Worm (Caenorhabditis elegans) whole organism, young adult: Measurements from ENCODE around the gene nhr-218.

Source experiments
- B0336.3 ChIP-seq: fragments of 200-800 bp; sonication (Bioruptor generic); IDR thresholded peaks from 2 replicates; pipeline ENCODE4 v1.3.6; 2022; ENCODE audit warnings: missing genetic modification characterization, missing compliant biosample characterization
- F23B12.7 ChIP-seq: sonication (generic microtip); optimal IDR thresholded peaks from 2 replicates; lab custom pipeline; 2017; ENCODE audit warnings: missing genetic modification characterization, mild to moderate bottlenecking, missing compliant biosample characterization, antibody characterized with exemption, moderate library complexity; ENCODE audit not compliant: insufficient read depth
- F33H1.4 ChIP-seq: fragments of 200-800 bp; sonication (Bioruptor generic); IDR thresholded peaks from 2 replicates; pipeline ENCODE4 v1.3.6; 2022; ENCODE audit warnings: missing genetic modification reagents, missing genetic modification characterization, missing compliant biosample characterization
- F39B2.1 ChIP-seq: fragments of 200-800 bp; sonication (Bioruptor generic); IDR thresholded peaks from 2 replicates; pipeline ENCODE4 v1.3.6; 2022; ENCODE audit warnings: missing genetic modification reagents, missing genetic modification characterization, missing compliant biosample characterization
- F52B5.7 ChIP-seq: sonication (generic microtip); optimal IDR thresholded peaks from 2 replicates; lab custom pipeline; 2016; ENCODE audit warnings: mild to moderate bottlenecking, missing genetic modification characterization, missing compliant biosample characterization
- F55B11.4 ChIP-seq: sonication (generic microtip); optimal IDR thresholded peaks from 2 replicates; lab custom pipeline; 2016; ENCODE audit warnings: missing compliant biosample characterization, missing genetic modification characterization, borderline replicate concordance; ENCODE audit not compliant: insufficient read depth
- K11D2.4 ChIP-seq: fragments of 200-800 bp; sonication (Bioruptor generic); IDR thresholded peaks from 2 replicates; pipeline ENCODE4 v1.3.6; 2022; ENCODE audit warnings: missing genetic modification reagents, missing genetic modification characterization, missing compliant biosample characterization
- akir-1 ChIP-seq: fragments of 200-800 bp; sonication (Bioruptor generic); optimal IDR thresholded peaks from 2 replicates; lab custom pipeline; 2018; ENCODE audit warnings: mild to moderate bottlenecking, missing genetic modification characterization, moderate library complexity, missing compliant biosample characterization
- aptf-2 ChIP-seq: fragments of 200-800 bp; sonication (Bioruptor generic); conservative IDR thresholded peaks from 2 replicates; pipeline ENCODE4 v1.3.6; 2022; ENCODE audit warnings: missing genetic modification reagents, missing genetic modification characterization, missing compliant biosample characterization
- bed-1 ChIP-seq: fragments of 200-800 bp; sonication (Bioruptor generic); IDR thresholded peaks from 2 replicates; pipeline ENCODE4 v1.3.6; 2022; ENCODE audit warnings: missing genetic modification reagents, missing genetic modification characterization, missing compliant biosample characterization
- cebp-1 ChIP-seq, 2 experiments: fragments of 200-800 bp in 1 of 2; sonication (Bioruptor generic) in 1 of 2; sonication (generic microtip) in 1 of 2; IDR thresholded peaks in 1 of 2; optimal IDR thresholded peaks in 1 of 2; 2 replicates each; pipeline versions ENCODE4 v1.3.6 to Lab custom; 2017 to 2022; ENCODE audit warnings: missing compliant biosample characterization in 2 of 2, missing genetic modification characterization in 2 of 2, mild to moderate bottlenecking in 1 of 2, missing genetic modification reagents in 1 of 2, moderate library complexity in 1 of 2
- cebp-2 ChIP-seq: fragments of 200-800 bp; sonication (Bioruptor generic); IDR thresholded peaks from 2 replicates; pipeline ENCODE4 v1.3.6; 2022; ENCODE audit warnings: missing genetic modification characterization, missing compliant biosample characterization
- hlh-26 ChIP-seq: fragments of 200-800 bp; sonication (Bioruptor generic); conservative IDR thresholded peaks from 2 replicates; pipeline ENCODE4 v1.3.6; 2022; ENCODE audit warnings: missing genetic modification reagents, missing genetic modification characterization, missing compliant biosample characterization
- hmg-1.2 ChIP-seq: fragments of 200-800 bp; sonication (Bioruptor generic); IDR thresholded peaks from 2 replicates; pipeline ENCODE4 v1.3.6; 2022; ENCODE audit warnings: missing genetic modification reagents, missing genetic modification characterization, missing compliant biosample characterization
- hmg-20 ChIP-seq: fragments of 200-800 bp; sonication (Bioruptor generic); IDR thresholded peaks from 2 replicates; pipeline ENCODE4 v1.3.6; 2022; ENCODE audit warnings: missing genetic modification reagents, missing genetic modification characterization, missing compliant biosample characterization
- lag-1 ChIP-seq: fragments of 200-800 bp; sonication (Bioruptor generic); IDR thresholded peaks from 2 replicates; pipeline ENCODE4 v1.3.6; 2022; ENCODE audit warnings: missing genetic modification reagents, missing genetic modification characterization, missing compliant biosample characterization
- let-526 ChIP-seq: fragments of 200-800 bp; sonication (Bioruptor generic); IDR thresholded peaks from 2 replicates; pipeline ENCODE4 v1.3.6; 2022; ENCODE audit warnings: missing genetic modification reagents, missing genetic modification characterization, missing compliant biosample characterization
- madf-10 ChIP-seq: sonication (generic microtip); optimal IDR thresholded peaks from 2 replicates; lab custom pipeline; 2016; ENCODE audit warnings: mild to moderate bottlenecking, missing genetic modification characterization, missing compliant biosample characterization
- mel-28 ChIP-seq: sonication (generic microtip); optimal IDR thresholded peaks from 2 replicates; lab custom pipeline; 2016; ENCODE audit warnings: borderline replicate concordance, mild to moderate bottlenecking, missing genetic modification characterization, missing compliant biosample characterization
- nhr-27 ChIP-seq: fragments of 200-800 bp; sonication (Bioruptor generic); optimal IDR thresholded peaks from 2 replicates; lab custom pipeline; 2018; ENCODE audit warnings: mild to moderate bottlenecking, missing genetic modification characterization, moderate library complexity, missing compliant biosample characterization
- rcor-1 ChIP-seq: fragments of 200-800 bp; sonication (Bioruptor generic); IDR thresholded peaks from 2 replicates; pipeline ENCODE4 v1.3.6; 2022; ENCODE audit warnings: missing genetic modification reagents, missing genetic modification characterization, missing compliant biosample characterization
- rec-8 ChIP-seq, 2 experiments: sonication (generic microtip); optimal IDR thresholded peaks; 2 replicates each; lab custom pipeline; 2016; ENCODE audit warnings: mild to moderate bottlenecking in 2 of 2, missing genetic modification characterization in 2 of 2, missing genetic modification reagents in 2 of 2, missing genotype in 2 of 2, missing biosample characterization in 1 of 2, missing compliant biosample characterization in 1 of 2, moderate library complexity in 1 of 2
- rpc-1 ChIP-seq, 2 experiments: fragments of 150-350 bp in 1 of 2; sonication (generic microtip) in 1 of 2; optimal IDR thresholded peaks; 2 replicates each; lab custom pipeline; 2014 to 2018; ENCODE audit warnings: missing biosample characterization in 1 of 2, missing genetic modification characterization in 1 of 2, missing genetic modification reagents in 1 of 2, missing genotype in 1 of 2
- snpc-1.1 ChIP-seq: sonication (generic microtip); optimal IDR thresholded peaks from 2 replicates; lab custom pipeline; 2017; ENCODE audit warnings: missing genetic modification characterization, mild to moderate bottlenecking, missing compliant biosample characterization, antibody characterized with exemption, moderate library complexity, missing genotype, missing genetic modification reagents; ENCODE audit not compliant: insufficient read depth
- snpc-4 ChIP-seq, 5 experiments: fragments of 150-350 bp in 1 of 5; sonication (generic microtip) in 4 of 5; optimal IDR thresholded peaks; 2 replicates each; lab custom pipeline; 2014 to 2018; ENCODE audit warnings: missing genetic modification characterization in 5 of 5, missing biosample characterization in 3 of 5, antibody characterized with exemption in 2 of 5, mild to moderate bottlenecking in 2 of 5, missing compliant biosample characterization in 2 of 5, missing genotype in 2 of 5, moderate library complexity in 2 of 5, missing genetic modification reagents in 1 of 5
- zim-3 ChIP-seq: sonication (generic microtip); optimal IDR thresholded peaks from 2 replicates; lab custom pipeline; 2017; ENCODE audit warnings: mild to moderate bottlenecking, missing genetic modification characterization, moderate library complexity, missing compliant biosample characterization
- ztf-26 ChIP-seq: sonication (generic microtip); optimal IDR thresholded peaks from 2 replicates; lab custom pipeline; 2017; ENCODE audit warnings: missing genetic modification characterization, missing compliant biosample characterization

The nhr-218 gene

DNA sequence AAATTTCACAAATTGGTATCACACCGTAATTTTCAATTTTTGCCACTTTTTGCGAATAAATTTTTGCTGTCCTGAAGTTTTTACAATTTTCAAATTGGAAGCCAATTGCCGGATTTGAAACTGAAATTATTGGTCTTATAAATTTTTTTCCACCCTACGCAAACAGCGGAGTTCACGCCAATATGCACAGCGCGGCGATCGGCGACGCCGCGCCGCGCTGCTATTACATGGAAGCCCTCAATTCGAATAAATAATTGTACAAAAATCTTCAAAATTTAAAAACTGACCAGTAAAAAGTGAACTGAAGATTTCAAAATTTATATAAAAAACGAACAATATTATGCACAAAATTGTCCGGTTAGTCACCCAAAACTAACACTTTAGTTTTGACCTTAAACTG, 41.6 kb downstream of the nhr-218 start:
- no peak for TF ChIP-seq F23B12.7 (tag; lab: Kevin White, UChicago)
- peak; percentile 97 for TF ChIP-seq madf-10 (tag; lab: Kevin White, UChicago)
- TF ChIP-seq, all 124 proteins: peak for 1

DNA sequence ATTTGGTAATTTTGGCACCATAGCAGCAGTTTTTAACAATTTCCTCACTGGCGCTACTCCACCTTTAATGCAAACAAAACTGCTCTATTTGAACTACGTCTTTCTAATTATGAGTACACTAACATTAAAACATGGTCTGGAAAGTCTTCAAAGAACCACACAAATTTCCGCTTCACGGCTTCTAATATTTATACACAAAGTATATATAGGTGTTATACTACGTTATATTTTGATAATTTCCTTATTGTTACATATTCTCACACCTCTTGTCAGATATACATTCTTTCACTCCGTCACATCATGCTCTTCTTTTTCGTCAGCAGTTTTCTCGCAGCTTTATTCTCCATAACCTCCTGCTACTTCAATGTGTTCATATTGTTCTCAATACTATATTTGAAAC, 42.0 kb downstream of the nhr-218 start, which contains the start of gene srbc-82:
TSS of gene srbc-82 (plus strand) at position 301 of the 400 bp plus-strand sequence.
- TF ChIP-seq aptf-2 (GFP tag; lab: Robert Waterston, UW) (no peak), ztf-26 (tag; lab: Kevin White, UChicago) (no peak), let-526 (GFP tag; lab: Robert Waterston, UW) (no peak), bed-1 (no peak), K11D2.4 (GFP tag; lab: Robert Waterston, UW) (no peak), rpc-1 (optimal IDR thresholded peaks at IDR 0.05; lab: Kevin White, UChicago) (no peak), rpc-1 (tag; optimal IDR thresholded peaks at IDR 0.05; lab: Kevin White, UChicago) (no peak), zim-3 (tag; lab: Kevin White, UChicago) (no peak)

- TF ChIP-seq snpc-4 (GFP tag; optimal IDR thresholded peaks at IDR 0.05; lab: Kevin White, UChicago): no peak
- TF ChIP-seq snpc-4 (tag; optimal IDR thresholded peaks at IDR 0.05; lab: Kevin White, UChicago): peak in 2 of 4 experiments; percentile 14 to 41
- no peak for TF ChIP-seq rec-8 (tag; optimal IDR thresholded peaks at IDR 0.05; lab: Kevin White, UChicago)
Measured at ce11 chrV:16302439-16302838, 44.2 kb downstream of the nhr-218 start, which contains the start of the genes C31A11.13 and oac-6. Gene C31A11.13, minus strand, starts transcription at chrV:16302551. Gene oac-6, plus strand, starts transcription at chrV:16302717.

- no peak for TF ChIP-seq rcor-1
- no peak for TF ChIP-seq F39B2.1 (GFP tag; lab: Robert Waterston, UW)
- no peak for TF ChIP-seq rpc-1 (optimal IDR thresholded peaks at IDR 0.05; lab: Kevin White, UChicago)
- TF ChIP-seq rpc-1 (tag; optimal IDR thresholded peaks at IDR 0.05; lab: Kevin White, UChicago): no peak
- TF ChIP-seq F33H1.4 (GFP tag; lab: Robert Waterston, UW): no peak
- TF ChIP-seq, all 124 proteins: peak for 0
Measured at ce11 chrV:16307253-16307652, 49.0 kb downstream of the nhr-218 start, which contains the start of gene srxa-7. Gene srxa-7, plus strand, starts transcription at chrV:16307553.

DNA sequence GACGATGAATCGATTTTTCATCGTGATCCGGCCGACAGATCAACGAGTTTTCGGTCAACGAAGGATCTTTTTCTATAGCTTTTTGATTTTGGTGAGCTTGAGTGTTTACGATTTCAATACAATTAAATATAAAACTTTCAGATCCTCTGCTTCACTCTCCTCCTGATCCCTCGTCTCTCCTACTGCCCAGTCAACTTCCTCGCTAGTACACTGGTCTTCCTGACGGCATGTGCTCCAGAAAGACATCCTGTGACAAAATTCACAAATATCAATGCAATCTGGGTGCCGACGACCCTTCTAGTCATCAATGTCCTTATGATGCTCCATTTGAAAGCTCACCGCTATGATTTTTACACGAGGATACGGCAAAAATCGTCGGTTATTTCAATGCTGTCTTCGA, 50.1 kb downstream of the nhr-218 start:
- TF ChIP-seq hmg-1.2 (GFP tag; lab: Robert Waterston, UW): no peak
- TF ChIP-seq cebp-2 (GFP tag; lab: Robert Waterston, UW): no peak
- no peak for TF ChIP-seq nhr-27 (tag; lab: Kevin White, UChicago)
- no peak for TF ChIP-seq mel-28 (tag; lab: Kevin White, UChicago)
- no peak for TF ChIP-seq B0336.3 (GFP tag; lab: Robert Waterston, UW)
- TF ChIP-seq F55B11.4 (tag; lab: Kevin White, UChicago): no peak
- TF ChIP-seq hlh-26 (GFP tag; lab: Robert Waterston, UW): no peak
- TF ChIP-seq, all 124 proteins: peak for 0

- TF ChIP-seq F23B12.7 (tag; lab: Kevin White, UChicago): no peak
- no peak for TF ChIP-seq cebp-1 (GFP tag; IDR thresholded peaks at IDR 0.05; lab: Robert Waterston, UW)
- peak; percentile 85 for TF ChIP-seq cebp-1 (tag; optimal IDR thresholded peaks at IDR 0.05; lab: Kevin White, UChicago)
- TF ChIP-seq lag-1 (GFP tag; lab: Robert Waterston, UW): no peak
- TF ChIP-seq hmg-20 (GFP tag; lab: Robert Waterston, UW): no peak
- no peak for TF ChIP-seq snpc-1.1 (tag; lab: Kevin White, UChicago)
- TF ChIP-seq F52B5.7 (tag; lab: Kevin White, UChicago): no peak
- no peak for TF ChIP-seq akir-1 (GFP tag; lab: Kevin White, UChicago)
Measured at ce11 chrV:16309523-16309922, 51.3 kb downstream of the nhr-218 start, which contains the start of gene oac-7. Gene oac-7, plus strand, starts transcription at chrV:16309805.
